Fruit fly (Drosophila melanogaster) S2 (cell line): ENCODE measurements around the gene plh.

Source experiments
- CG8478 ChIP-seq: fragments of >200 bp; optimal IDR thresholded peaks from 2 replicates; lab custom pipeline; 2018
- CTCF ChIP-seq, 2 experiments: fragments of >200 bp; optimal IDR thresholded peaks; 2 replicates each; lab custom pipeline; 2018

DNA sequence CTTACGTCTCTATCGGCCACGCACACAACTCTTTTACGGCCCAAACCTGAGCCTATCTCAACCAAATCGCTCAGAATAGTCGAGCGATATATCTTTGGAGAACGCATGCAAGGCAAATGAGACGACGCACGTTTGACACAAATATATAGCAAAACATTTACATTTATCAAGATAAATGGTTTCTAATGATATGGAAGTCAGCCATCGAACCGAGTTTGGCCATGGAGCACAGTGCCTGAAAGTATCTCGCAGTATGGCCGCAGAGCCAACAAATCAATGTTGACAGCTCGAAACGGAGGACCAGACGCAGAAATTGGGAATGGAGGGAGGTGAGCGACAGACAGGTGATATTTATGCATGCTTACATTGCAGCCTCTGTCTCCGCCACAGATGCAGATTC, 23.4 kb downstream of the plh start:
- no peak for TF ChIP-seq CG8478 (lab: Kevin White, UChicago)
- no peak for TF ChIP-seq CTCF (optimal IDR thresholded peaks at IDR 0.05; lab: Kevin White, UChicago)
